Worm (Caenorhabditis elegans) whole organism, late embryonic: Measurements from ENCODE around the gene gst-23.
A peak's percentile ranks its signal among the peaks of the same experiment; 100 is the strongest.

ENCODE experiments used
- C38D4.7 ChIP-seq: fragments of 200-800 bp; sonication (Bioruptor generic); optimal IDR thresholded peaks from 2 replicates; lab custom pipeline; 2018; ENCODE audit warnings: mild to moderate bottlenecking, missing genetic modification characterization, moderate library complexity, missing compliant biosample characterization
- F13H6.1 ChIP-seq: sonication (generic microtip); optimal IDR thresholded peaks from 2 replicates; lab custom pipeline; 2016; ENCODE audit warnings: missing genetic modification characterization, missing compliant biosample characterization
- K02D7.2 ChIP-seq: sonication (generic microtip); optimal IDR thresholded peaks from 2 replicates; lab custom pipeline; 2017; ENCODE audit warnings: mild to moderate bottlenecking, missing genetic modification characterization, missing compliant biosample characterization
- K09A11.1 ChIP-seq: sonication (generic microtip); optimal IDR thresholded peaks from 2 replicates; lab custom pipeline; 2017; ENCODE audit warnings: antibody characterized with exemption, mild to moderate bottlenecking, missing genetic modification characterization, missing compliant biosample characterization; ENCODE audit not compliant: insufficient read depth
- Y22D7AL.16 ChIP-seq: sonication (generic microtip); optimal IDR thresholded peaks from 2 replicates; lab custom pipeline; 2016; ENCODE audit warnings: missing genetic modification characterization, missing compliant biosample characterization
- ceh-19 ChIP-seq: fragments of 200-800 bp; sonication (Bioruptor generic); optimal IDR thresholded peaks from 2 replicates; lab custom pipeline; 2018; ENCODE audit warnings: mild to moderate bottlenecking, missing genetic modification characterization, missing compliant biosample characterization
- ceh-24 ChIP-seq: sonication (generic microtip); optimal IDR thresholded peaks from 2 replicates; lab custom pipeline; 2016; ENCODE audit warnings: mild to moderate bottlenecking, missing genetic modification characterization, missing compliant biosample characterization
- ceh-45 ChIP-seq: fragments of 200-800 bp; sonication (Bioruptor generic); IDR thresholded peaks from 2 replicates; pipeline ENCODE4 v1.3.6; 2022; ENCODE audit warnings: missing genetic modification reagents, missing genetic modification characterization, missing compliant biosample characterization
- ceh-6 ChIP-seq: fragments of 200-800 bp; sonication (Bioruptor generic); optimal IDR thresholded peaks from 2 replicates; lab custom pipeline; 2018; ENCODE audit warnings: mild to moderate bottlenecking, missing genetic modification characterization, missing compliant biosample characterization
- ceh-9 ChIP-seq: sonication (generic microtip); optimal IDR thresholded peaks from 2 replicates; lab custom pipeline; 2016; ENCODE audit warnings: mild to moderate bottlenecking, missing genetic modification characterization, inconsistent platforms, missing compliant biosample characterization
- dmd-4 ChIP-seq: sonication (generic microtip); optimal IDR thresholded peaks from 2 replicates; lab custom pipeline; 2016; ENCODE audit warnings: borderline replicate concordance, missing genetic modification characterization, missing compliant biosample characterization
- elt-4 ChIP-seq: sonication (generic microtip); optimal IDR thresholded peaks from 2 replicates; lab custom pipeline; 2016; ENCODE audit warnings: missing genetic modification characterization, missing compliant biosample characterization
- ets-4 ChIP-seq: sonication (generic microtip); optimal IDR thresholded peaks from 2 replicates; lab custom pipeline; 2016; ENCODE audit warnings: missing genetic modification characterization, missing compliant biosample characterization
- eyg-1 ChIP-seq: sonication (generic microtip); optimal IDR thresholded peaks from 2 replicates; lab custom pipeline; 2016; ENCODE audit warnings: missing genotype, missing genetic modification characterization, missing compliant biosample characterization
- fax-1 ChIP-seq: sonication (generic microtip); optimal IDR thresholded peaks from 2 replicates; lab custom pipeline; 2016; ENCODE audit warnings: missing genotype, missing genetic modification characterization, missing compliant biosample characterization
- fkh-10 ChIP-seq: fragments of 150-350 bp; optimal IDR thresholded peaks from 2 replicates; lab custom pipeline; 2014; ENCODE audit warnings: missing biosample characterization, missing genetic modification reagents, missing genetic modification characterization
- fkh-6 ChIP-seq: sonication (generic microtip); optimal IDR thresholded peaks from 2 replicates; lab custom pipeline; 2016; ENCODE audit warnings: missing genetic modification characterization, missing compliant biosample characterization
- hlh-13 ChIP-seq: fragments of 200-800 bp; sonication (Bioruptor generic); optimal IDR thresholded peaks from 2 replicates; lab custom pipeline; 2018; ENCODE audit warnings: mild to moderate bottlenecking, missing genetic modification characterization, missing compliant biosample characterization
- hlh-15 ChIP-seq: sonication (generic microtip); optimal IDR thresholded peaks from 2 replicates; lab custom pipeline; 2016; ENCODE audit warnings: missing genetic modification characterization, missing compliant biosample characterization
- hlh-6 ChIP-seq: sonication (generic microtip); optimal IDR thresholded peaks from 2 replicates; lab custom pipeline; 2016; ENCODE audit warnings: missing genotype, missing genetic modification characterization, missing compliant biosample characterization
- lim-6 ChIP-seq: sonication (generic microtip); optimal IDR thresholded peaks from 2 replicates; lab custom pipeline; 2016; ENCODE audit warnings: missing genetic modification characterization, missing compliant biosample characterization
- madf-2 ChIP-seq: sonication (generic microtip); optimal IDR thresholded peaks from 2 replicates; lab custom pipeline; 2017; ENCODE audit warnings: missing genetic modification characterization, missing compliant biosample characterization
- mec-3 ChIP-seq: sonication (generic microtip); optimal IDR thresholded peaks from 2 replicates; lab custom pipeline; 2016; ENCODE audit warnings: borderline replicate concordance, missing genetic modification characterization, missing compliant biosample characterization
- nfya-1 ChIP-seq: sonication (generic microtip); optimal IDR thresholded peaks from 2 replicates; lab custom pipeline; 2017; ENCODE audit warnings: missing genetic modification characterization, mild to moderate bottlenecking, missing compliant biosample characterization, antibody characterized with exemption, moderate library complexity
- nhr-11 ChIP-seq: fragments of 150-350 bp; optimal IDR thresholded peaks from 2 replicates; lab custom pipeline; 2014; ENCODE audit warnings: missing biosample characterization, missing genetic modification characterization
- npax-4 ChIP-seq: sonication (generic microtip); optimal IDR thresholded peaks from 2 replicates; lab custom pipeline; 2016; ENCODE audit warnings: missing genetic modification characterization, missing compliant biosample characterization
- pag-3 ChIP-seq: sonication (generic microtip); optimal IDR thresholded peaks from 2 replicates; lab custom pipeline; 2016; ENCODE audit warnings: missing compliant biosample characterization, missing genetic modification characterization, borderline replicate concordance
- pax-1 ChIP-seq: fragments of 150-350 bp; optimal IDR thresholded peaks from 2 replicates; lab custom pipeline; 2014; ENCODE audit warnings: missing biosample characterization, missing genetic modification characterization
- pha-2 ChIP-seq: sonication (generic microtip); optimal IDR thresholded peaks from 2 replicates; lab custom pipeline; 2017; ENCODE audit warnings: mild to moderate bottlenecking, missing genetic modification characterization, missing compliant biosample characterization
- pha-4 ChIP-seq: fragments of 150-350 bp; optimal IDR thresholded peaks from 2 replicates; lab custom pipeline; 2018; ENCODE audit warnings: missing biosample characterization, missing genetic modification reagents, missing genetic modification characterization
- pqm-1 ChIP-seq: sonication (generic microtip); optimal IDR thresholded peaks from 2 replicates; lab custom pipeline; 2016; ENCODE audit warnings: missing genetic modification characterization, missing compliant biosample characterization
- pros-1 ChIP-seq: fragments of 150-350 bp; optimal IDR thresholded peaks from 2 replicates; lab custom pipeline; 2014; ENCODE audit warnings: missing biosample characterization, missing genetic modification reagents, missing genetic modification characterization
- ref-2 ChIP-seq: sonication (generic microtip); optimal IDR thresholded peaks from 2 replicates; lab custom pipeline; 2016; ENCODE audit warnings: missing genetic modification characterization, missing compliant biosample characterization
- sox-2 ChIP-seq: fragments of 200-800 bp; sonication (Bioruptor generic); IDR thresholded peaks from 2 replicates; pipeline ENCODE4 v1.3.6; 2022; ENCODE audit warnings: missing genetic modification reagents, missing genetic modification characterization, missing compliant biosample characterization
- sox-4 ChIP-seq: sonication (generic microtip); optimal IDR thresholded peaks from 2 replicates; lab custom pipeline; 2017; ENCODE audit warnings: mild to moderate bottlenecking, missing genetic modification characterization, inconsistent platforms, missing compliant biosample characterization
- ttx-3 ChIP-seq: sonication (generic microtip); optimal IDR thresholded peaks from 2 replicates; lab custom pipeline; 2016; ENCODE audit warnings: missing genetic modification reagents, missing genetic modification characterization, missing compliant biosample characterization
- unc-3 ChIP-seq, 2 experiments: fragments of 200-800 bp in 1 of 2; sonication (Bioruptor generic) in 1 of 2; sonication (generic microtip) in 1 of 2; conservative IDR thresholded peaks in 1 of 2; optimal IDR thresholded peaks in 1 of 2; 2 replicates each; pipeline versions ENCODE4 v1.3.6 to Lab custom; 2016 to 2022; ENCODE audit warnings: missing compliant biosample characterization in 2 of 2, missing genetic modification characterization in 2 of 2, missing genetic modification reagents in 1 of 2
- unc-42 ChIP-seq: sonication (generic microtip); optimal IDR thresholded peaks from 2 replicates; lab custom pipeline; 2016; ENCODE audit warnings: missing genotype, missing genetic modification characterization, missing compliant biosample characterization
- unc-55 ChIP-seq: sonication (generic microtip); optimal IDR thresholded peaks from 2 replicates; lab custom pipeline; 2017; ENCODE audit warnings: missing biosample characterization, missing genetic modification reagents, missing genetic modification characterization
- unc-86 ChIP-seq: sonication (generic microtip); optimal IDR thresholded peaks from 2 replicates; lab custom pipeline; 2016; ENCODE audit warnings: missing genetic modification characterization, missing compliant biosample characterization
- zip-5 ChIP-seq: sonication (generic microtip); optimal IDR thresholded peaks from 2 replicates; lab custom pipeline; 2016; ENCODE audit warnings: missing genetic modification characterization, missing compliant biosample characterization

The gst-23 gene

DNA sequence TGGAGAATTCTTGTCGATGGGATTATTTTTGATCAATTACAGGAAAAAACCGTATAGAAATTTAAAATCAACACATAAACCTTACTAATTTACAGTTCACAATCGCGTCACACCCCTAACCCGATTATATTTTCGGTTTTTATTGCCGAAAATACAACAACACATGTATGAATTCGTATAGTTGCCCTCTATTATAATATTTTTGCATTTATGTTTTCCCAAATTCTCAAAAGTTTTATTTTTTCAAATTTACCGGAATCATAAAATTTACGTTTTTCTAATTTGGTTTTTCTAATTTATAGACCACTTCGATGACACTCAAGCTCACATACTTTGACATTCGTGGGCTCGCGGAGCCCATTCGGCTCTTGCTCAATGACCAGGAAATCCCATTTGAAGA is at the start of gene gst-23:
TSS of gene gst-23 (plus strand) at position 301 of the 400 bp plus-strand sequence.
- no peak for TF ChIP-seq ceh-9
- no peak for TF ChIP-seq fkh-10
- TF ChIP-seq lim-6 (tag; lab: Kevin White, UChicago) = no peak
- no peak for TF ChIP-seq sox-4 (tag; lab: Kevin White, UChicago)
- no peak for TF ChIP-seq zip-5 (tag; lab: Kevin White, UChicago)
- TF ChIP-seq pqm-1 (tag; lab: Kevin White, UChicago) = no peak
- no peak for TF ChIP-seq unc-3 (GFP tag; conservative IDR thresholded peaks at IDR 0.05; lab: Robert Waterston, UW)
- TF ChIP-seq unc-3 (tag; optimal IDR thresholded peaks at IDR 0.05; lab: Kevin White, UChicago) = no peak
- no peak for TF ChIP-seq F13H6.1 (tag; lab: Kevin White, UChicago)
- no peak for TF ChIP-seq pax-1 (tag; lab: Kevin White, UChicago)
- TF ChIP-seq hlh-13 (GFP tag; lab: Kevin White, UChicago) = no peak
- no peak for TF ChIP-seq Y22D7AL.16
- no peak for TF ChIP-seq elt-4 (tag; lab: Kevin White, UChicago)
- no peak for TF ChIP-seq madf-2
- no peak for TF ChIP-seq pag-3 (tag; lab: Kevin White, UChicago)
- TF ChIP-seq unc-86 (tag; lab: Kevin White, UChicago) = no peak
- no peak for TF ChIP-seq fax-1 (tag; lab: Kevin White, UChicago)
- TF ChIP-seq pros-1 (tag; lab: Kevin White, UChicago) = no peak
- TF ChIP-seq ref-2 (tag; lab: Kevin White, UChicago) = no peak

DNA sequence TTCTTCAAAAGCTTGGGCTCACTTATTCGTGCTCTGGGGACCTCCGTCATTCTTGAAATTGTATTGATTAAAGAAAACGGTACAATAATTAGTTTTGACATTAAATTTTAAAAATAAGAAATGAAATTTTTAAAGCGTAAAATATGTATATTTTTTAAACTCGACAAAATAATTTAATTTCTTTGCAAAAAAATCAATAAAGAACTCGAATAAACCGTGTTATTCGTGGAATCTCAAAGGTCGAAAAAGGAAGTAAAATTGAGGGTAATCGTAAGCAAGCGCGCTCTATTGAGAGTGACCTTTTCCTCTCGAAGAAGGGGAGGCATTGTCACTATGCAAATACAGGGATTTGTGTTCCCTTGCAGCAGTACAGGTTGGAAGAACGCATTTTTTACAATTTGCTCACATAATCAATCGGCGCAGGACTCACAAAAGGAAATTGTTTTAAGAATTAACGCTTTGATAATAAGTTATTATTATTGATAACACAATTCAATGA is 48.1 kb upstream of the gst-23 start, which contains the start of gene Y73C8B.2:
TSS of gene Y73C8B.2 (minus strand) at position 51 of the 499 bp plus-strand sequence.
- no peak for TF ChIP-seq ceh-24 (tag; lab: Kevin White, UChicago)
- no peak for TF ChIP-seq fkh-6 (tag; lab: Kevin White, UChicago)
- no peak for TF ChIP-seq ceh-6 (GFP tag; lab: Kevin White, UChicago)
- TF ChIP-seq F13H6.1 (tag; lab: Kevin White, UChicago) = no peak
- TF ChIP-seq K09A11.1 (tag; lab: Kevin White, UChicago) = no peak
- no peak for TF ChIP-seq C38D4.7 (GFP tag; lab: Kevin White, UChicago)
- no peak for TF ChIP-seq dmd-4
- no peak for TF ChIP-seq hlh-6 (tag; lab: Kevin White, UChicago)
- no peak for TF ChIP-seq sox-2
- TF ChIP-seq K02D7.2 (tag; lab: Kevin White, UChicago) = no peak
- no peak for TF ChIP-seq ceh-19 (GFP tag; lab: Kevin White, UChicago)
- TF ChIP-seq hlh-15 (tag; lab: Kevin White, UChicago) = no peak
- TF ChIP-seq mec-3 (tag; lab: Kevin White, UChicago) = no peak
- no peak for TF ChIP-seq ceh-45
- no peak for TF ChIP-seq pha-4 (tag; lab: Kevin White, UChicago)

DNA sequence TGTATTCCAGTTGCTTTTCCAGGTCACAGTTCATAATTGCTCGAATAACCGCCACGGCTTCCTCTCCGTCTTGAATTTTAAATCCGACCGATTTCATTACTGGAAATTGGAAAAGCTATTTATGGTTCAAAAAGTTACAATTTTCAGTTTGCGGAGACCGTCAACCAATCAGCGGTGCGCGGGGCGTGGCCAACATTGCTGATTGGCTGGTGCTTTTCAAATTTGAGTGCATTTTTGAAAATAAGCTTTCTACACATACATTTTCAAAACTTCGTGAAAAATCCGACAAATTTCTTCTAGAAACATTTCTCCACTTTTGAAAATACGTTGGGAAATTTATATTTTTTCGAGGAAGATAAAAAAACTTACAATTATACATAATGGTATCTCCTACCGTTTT is 47.3 kb upstream of the gst-23 start:
- peak; percentile 89 for TF ChIP-seq nfya-1 (tag; lab: Kevin White, UChicago)
- TF ChIP-seq ref-2 (tag; lab: Kevin White, UChicago) = no peak

DNA sequence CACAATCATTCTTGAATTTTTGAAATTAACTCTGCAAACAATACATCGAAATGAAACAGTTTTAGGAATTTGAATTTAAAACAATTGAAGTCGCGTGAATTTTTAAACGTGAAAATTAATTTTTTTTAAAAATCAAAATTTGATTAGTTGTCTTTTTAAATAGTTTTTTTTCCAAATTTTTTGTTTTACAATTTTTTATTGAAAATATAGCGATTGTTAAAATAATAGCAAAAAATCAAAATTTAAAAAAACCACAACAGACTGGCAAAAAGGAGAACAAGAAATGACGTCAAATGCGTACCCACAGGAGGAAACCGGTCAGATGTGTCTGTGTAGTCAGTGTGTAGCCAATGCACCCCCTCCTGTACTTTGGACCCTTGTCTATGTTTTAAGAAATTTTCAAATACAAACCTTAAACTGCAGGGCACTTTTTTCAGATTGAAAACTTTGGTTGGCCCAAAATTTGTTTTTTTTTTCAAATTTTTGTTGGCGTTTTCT is 46.2 kb upstream of the gst-23 start, which contains the start of the genes Y73C8B.1 and Y73C8B.5:
TSS of gene Y73C8B.1 (minus strand) at position 51 of the 498 bp plus-strand sequence.
TSS of gene Y73C8B.5 (plus strand) at position 437 of the 498 bp plus-strand sequence.
- TF ChIP-seq madf-2 (no peak), nhr-11 (tag; lab: Kevin White, UChicago) (no peak), npax-4 (no peak), unc-3 (GFP tag; conservative IDR thresholded peaks at IDR 0.05; lab: Robert Waterston, UW) (no peak), unc-3 (tag; optimal IDR thresholded peaks at IDR 0.05; lab: Kevin White, UChicago) (no peak), fkh-6 (tag; lab: Kevin White, UChicago) (no peak), ceh-45 (no peak), ets-4 (no peak), unc-55 (no peak), C38D4.7 (GFP tag; lab: Kevin White, UChicago) (no peak), ceh-9 (no peak), ttx-3 (tag; lab: Kevin White, UChicago) (no peak), eyg-1 (tag; lab: Kevin White, UChicago) (no peak), pha-2 (tag; lab: Kevin White, UChicago) (no peak), unc-42 (tag; lab: Kevin White, UChicago) (no peak)
- TF ChIP-seq, all 69 proteins: peak for 0
